Fruit fly (Drosophila melanogaster): ENCODE results near the gene Fpgs2.

Gene Fpgs2

DNA sequence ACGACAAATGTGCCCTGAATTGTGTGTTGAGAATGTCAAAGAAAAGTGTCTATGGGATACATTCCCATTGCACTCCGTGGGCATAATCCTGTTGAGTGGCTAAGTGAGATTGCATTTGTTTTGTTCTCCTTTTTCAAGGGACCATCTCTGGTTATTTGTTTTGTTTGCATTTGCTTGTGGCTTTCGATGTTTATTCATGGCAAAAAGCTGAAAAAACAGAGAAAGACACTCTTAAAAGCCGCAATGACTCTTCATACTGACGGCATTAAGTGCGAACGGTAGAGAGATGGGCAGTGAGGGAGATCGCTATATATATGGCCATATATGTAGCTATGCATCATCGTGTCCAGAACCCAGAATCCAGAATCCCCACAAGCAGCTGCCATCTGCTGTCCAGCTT is 21.7 kb upstream of the Fpgs2 start:
- TF ChIP-seq Ets65A (GFP tag) (peak; percentile 94), chn (GFP tag; optimal IDR thresholded peaks at IDR 0.05) (no peak), NC2β (GFP tag; optimal IDR thresholded peaks at IDR 0.05) (no peak), CG8765 (GFP tag; IDR thresholded peaks at IDR 0.05) (no peak), zen2 (GFP tag; IDR thresholded peaks at IDR 0.05; ENCODE audit: partially characterized antibody) (no peak)

DNA sequence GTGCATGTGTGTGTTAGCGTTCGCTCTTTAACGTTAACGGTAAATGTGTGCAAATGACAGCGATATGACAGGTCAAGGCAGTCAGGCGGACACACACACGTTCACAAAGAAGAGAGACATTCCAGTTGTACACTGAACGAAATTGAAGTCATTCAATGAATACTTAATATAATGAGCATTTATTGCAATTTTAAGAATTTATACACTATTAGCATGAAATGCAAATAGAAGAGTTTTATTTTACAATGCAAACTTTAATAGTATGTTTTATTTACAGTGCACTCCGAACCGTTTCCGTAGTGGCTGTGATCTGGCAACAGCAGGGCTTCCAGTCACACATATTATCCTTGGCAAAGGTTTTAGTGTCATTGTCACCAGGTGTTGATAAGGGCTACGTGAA is 20.9 kb upstream of the Fpgs2 start:
- TF ChIP-seq CG2120 (GFP tag; optimal IDR thresholded peaks at IDR 0.05) (peak; percentile 4), C15 (GFP tag; IDR thresholded peaks at IDR 0.05) (no peak), CG4730 (GFP tag; IDR thresholded peaks at IDR 0.05) (no peak), Med (GFP tag) (peak; percentile 68), slbo (GFP tag; IDR thresholded peaks at IDR 0.05) (peak; percentile 24; the same call in 1 of the 2 replicates), Hr78 (GFP tag; optimal IDR thresholded peaks at IDR 0.05) (no peak), CG10462 (GFP tag; optimal IDR thresholded peaks at IDR 0.05) (no peak), pan (optimal IDR thresholded peaks at IDR 0.05) (no peak), pan (GFP tag; optimal IDR thresholded peaks at IDR 0.05 in 1 of 2, IDR thresholded peaks at IDR 0.05 in 1 of 2) (no peak), Sin3A (optimal IDR thresholded peaks at IDR 0.05) (no peak), sisA (GFP tag; IDR thresholded peaks at IDR 0.05) (no peak), CoRest (tag; optimal IDR thresholded peaks at IDR 0.05) (no peak), wek (GFP tag; optimal IDR thresholded peaks at IDR 0.05) (no peak), prd (optimal IDR thresholded peaks at IDR 0.05) (no peak), prd (GFP tag; IDR thresholded peaks at IDR 0.05) (peak; percentile 33; the same call in 1 of the 3 replicates), gem (tag; optimal IDR thresholded peaks at IDR 0.05) (peak; percentile 6), Ets65A (GFP tag) (peak; percentile 59), dm (GFP tag; optimal IDR thresholded peaks at IDR 0.05) (no peak), HLH4C (GFP tag; IDR thresholded peaks at IDR 0.05; ENCODE audit: partially characterized antibody) (0 out of 3 replicates have a peak, but pooled peaks have one; percentile 27)

DNA sequence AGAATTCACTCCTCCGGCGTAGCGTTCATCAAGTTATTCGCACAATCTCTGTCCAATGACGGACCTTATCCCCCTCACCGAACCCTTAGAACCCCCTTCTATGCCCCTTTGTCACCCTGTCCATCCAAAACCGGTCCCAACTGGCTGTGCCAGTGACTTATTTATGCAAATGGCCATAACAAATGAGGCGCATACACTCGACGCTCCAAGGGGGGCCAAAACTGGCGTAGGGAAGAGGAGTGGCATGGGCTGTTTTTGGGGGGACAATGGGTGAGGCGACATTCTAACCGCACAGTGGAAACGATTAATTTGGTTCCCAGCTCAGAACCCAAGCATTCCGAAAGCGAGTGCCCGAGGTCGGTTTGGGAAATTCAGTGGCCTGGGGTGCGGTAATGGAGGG is 19.6 kb upstream of the Fpgs2 start:
- TF ChIP-seq CG8924 (tag; optimal IDR thresholded peaks at IDR 0.05) (no peak), gem (tag; optimal IDR thresholded peaks at IDR 0.05) (no peak), abd-A (tag; optimal IDR thresholded peaks at IDR 0.05) (peak; percentile 96), CG13894 (tag; optimal IDR thresholded peaks at IDR 0.05) (peak; percentile 19), Mrtf (GFP tag; IDR thresholded peaks at IDR 0.05) (0 out of 3 replicates have a peak, but pooled peaks have one; percentile 25), CG6272 (GFP tag; IDR thresholded peaks at IDR 0.05) (0 out of 2 replicates have a peak, but pooled peaks have one; percentile 18)

DNA sequence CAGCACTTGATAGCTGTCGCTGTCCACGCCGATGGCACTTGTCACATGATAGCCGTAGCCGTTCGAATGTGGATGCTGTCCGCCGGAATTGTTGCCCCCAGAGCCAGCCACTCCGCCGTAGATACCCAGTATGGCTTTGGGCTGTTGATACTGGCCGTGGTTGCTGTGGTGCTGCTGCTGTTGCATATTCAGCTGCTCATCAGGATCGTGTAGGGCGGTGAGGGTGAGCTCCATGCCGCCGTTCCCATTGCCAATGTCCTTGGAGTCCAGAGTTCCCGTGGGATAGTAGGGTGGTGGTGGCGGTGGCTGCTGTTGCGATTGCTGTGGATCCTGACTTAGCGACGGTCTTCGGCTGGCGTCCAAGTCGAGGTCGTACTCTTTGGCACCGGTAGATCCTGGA is 2.8 kb upstream of the Fpgs2 start:
- TF ChIP-seq CoRest (tag; optimal IDR thresholded peaks at IDR 0.05) (no peak), crc (GFP tag; optimal IDR thresholded peaks at IDR 0.05) (no peak), C15 (GFP tag; IDR thresholded peaks at IDR 0.05) (no peak), CG3847 (GFP tag; IDR thresholded peaks at IDR 0.05) (no peak), CG11398 (GFP tag; optimal IDR thresholded peaks at IDR 0.05) (no peak), kay (GFP tag; optimal IDR thresholded peaks at IDR 0.05) (no peak), CG11456 (GFP tag; IDR thresholded peaks at IDR 0.05) (no peak), Ets65A (GFP tag) (peak; percentile 91), CG8478 (optimal IDR thresholded peaks at IDR 0.05) (peak; percentile 6), hbn (GFP tag; IDR thresholded peaks at IDR 0.05; ENCODE audit: partially characterized antibody) (no peak), grau (tag; optimal IDR thresholded peaks at IDR 0.05) (no peak), Hsf (GFP tag; optimal IDR thresholded peaks at IDR 0.05) (no peak), CG5953 (GFP tag; IDR thresholded peaks at IDR 0.05) (no peak), Atf6 (GFP tag; IDR thresholded peaks at IDR 0.05) (no peak), onecut (GFP tag; IDR thresholded peaks at IDR 0.05) (no peak)

Data from whole organism, embryonic.